Fruit fly (Drosophila melanogaster) whole organism, prepupa: ENCODE results near the gene CG31464.

Experiments used
- CG10669 ChIP-seq: fragments of 200-800 bp; sonication (Bioruptor generic); optimal IDR thresholded peaks from 3 replicates; lab custom pipeline; 2018; ENCODE audit warnings: missing biosample characterization, mild to moderate bottlenecking, missing genetic modification characterization, moderate library complexity
- CG11294 ChIP-seq: fragments of 200-800 bp; sonication (Bioruptor generic); IDR thresholded peaks from 2 replicates; pipeline ENCODE4 v1.3.6; 2022; ENCODE audit warnings: missing biosample characterization, missing genetic modification characterization
- CG11762 ChIP-seq: fragments of 200-800 bp; sonication (Bioruptor generic); optimal IDR thresholded peaks from 3 replicates; lab custom pipeline; 2016; ENCODE audit warnings: missing biosample characterization, missing genetic modification characterization; ENCODE audit not compliant: insufficient read depth
- CG11902 ChIP-seq: fragments of 200-800 bp; sonication (Bioruptor generic); optimal IDR thresholded peaks from 3 replicates; lab custom pipeline; 2016; ENCODE audit warnings: missing biosample characterization, missing genetic modification characterization
- CG15336 ChIP-seq: fragments of 200-800 bp; sonication (Bioruptor generic); IDR thresholded peaks from 2 replicates; pipeline ENCODE4 v1.3.6; 2022; ENCODE audit warnings: missing biosample characterization, missing genetic modification characterization
- CG1621 ChIP-seq: fragments of 200-800 bp; sonication (Bioruptor generic); optimal IDR thresholded peaks from 3 replicates; lab custom pipeline; 2018; ENCODE audit warnings: missing biosample characterization, mild to moderate bottlenecking, missing genetic modification characterization
- CG16779 ChIP-seq: fragments of 200-800 bp; sonication (Bioruptor generic); optimal IDR thresholded peaks from 3 replicates; lab custom pipeline; 2017; ENCODE audit warnings: missing biosample characterization, mild to moderate bottlenecking, missing genetic modification characterization
- CG3032 ChIP-seq: fragments of 200-800 bp; optimal IDR thresholded peaks from 2 replicates; lab custom pipeline; 2019; ENCODE audit warnings: missing biosample characterization, mild to moderate bottlenecking, missing genetic modification characterization, moderate library complexity
- CG31627 ChIP-seq: fragments of 200-800 bp; sonication (Bioruptor generic); optimal IDR thresholded peaks from 3 replicates; lab custom pipeline; 2016; ENCODE audit warnings: missing biosample characterization, missing genetic modification characterization
- CG32006 ChIP-seq: fragments of 200-800 bp; sonication (Bioruptor generic); optimal IDR thresholded peaks from 3 replicates; lab custom pipeline; 2017; ENCODE audit warnings: missing biosample characterization, mild to moderate bottlenecking, missing genetic modification characterization
- CG34406 ChIP-seq: fragments of 200-800 bp; sonication (Bioruptor generic); optimal IDR thresholded peaks from 3 replicates; lab custom pipeline; 2016; ENCODE audit warnings: missing biosample characterization, missing genetic modification characterization
- CG3919 ChIP-seq: fragments of 200-800 bp; sonication (Bioruptor generic); optimal IDR thresholded peaks from 3 replicates; lab custom pipeline; 2016; ENCODE audit warnings: missing biosample characterization, missing genetic modification characterization
- CG4318 ChIP-seq: fragments of 200-800 bp; sonication (Bioruptor generic); optimal IDR thresholded peaks from 3 replicates; lab custom pipeline; 2017; ENCODE audit warnings: missing biosample characterization, mild to moderate bottlenecking, missing genetic modification characterization
- CG6163 ChIP-seq: fragments of 200-800 bp; sonication (Bioruptor generic); IDR thresholded peaks from 3 replicates; pipeline ENCODE4 v1.3.6; 2022; ENCODE audit warnings: missing biosample characterization, missing genetic modification characterization
- CG6276 ChIP-seq: fragments of 200-800 bp; sonication (Bioruptor generic); optimal IDR thresholded peaks from 2 replicates; lab custom pipeline; 2017; ENCODE audit warnings: missing biosample characterization, mild to moderate bottlenecking, missing genetic modification characterization
- CG6792 ChIP-seq: fragments of 200-800 bp; sonication (Bioruptor generic); optimal IDR thresholded peaks from 3 replicates; lab custom pipeline; 2016; ENCODE audit warnings: missing biosample characterization, missing genetic modification characterization
- CG6808 ChIP-seq: fragments of 200-800 bp; sonication (Bioruptor generic); optimal IDR thresholded peaks from 3 replicates; lab custom pipeline; 2017; ENCODE audit warnings: missing biosample characterization, missing genetic modification characterization, mild to moderate bottlenecking, moderate library complexity, missing genetic modification reagents
- CG6854 ChIP-seq: fragments of 200-800 bp; sonication (Bioruptor generic); optimal IDR thresholded peaks from 2 replicates; lab custom pipeline; 2017; ENCODE audit warnings: missing biosample characterization, mild to moderate bottlenecking, missing genetic modification characterization
- CG7368 ChIP-seq: fragments of 200-800 bp; sonication (Bioruptor generic); optimal IDR thresholded peaks from 3 replicates; lab custom pipeline; 2016; ENCODE audit warnings: missing biosample characterization, missing genetic modification characterization
- CG8119 ChIP-seq: fragments of 200-800 bp; sonication (Bioruptor generic); IDR thresholded peaks from 3 replicates; pipeline ENCODE4 v1.3.6; 2022; ENCODE audit warnings: missing biosample characterization, missing genetic modification characterization
- CG8319 ChIP-seq: fragments of 200-800 bp; sonication (Bioruptor generic); optimal IDR thresholded peaks from 3 replicates; lab custom pipeline; 2016; ENCODE audit warnings: missing biosample characterization, missing genetic modification characterization
- CG8632 ChIP-seq: fragments of 200-800 bp; sonication (Bioruptor generic); optimal IDR thresholded peaks from 3 replicates; lab custom pipeline; 2016; ENCODE audit warnings: missing biosample characterization, missing genetic modification characterization
- CG9139 ChIP-seq: fragments of 200-800 bp; sonication (Bioruptor generic); optimal IDR thresholded peaks from 3 replicates; lab custom pipeline; 2017; ENCODE audit warnings: missing biosample characterization, mild to moderate bottlenecking, missing genetic modification characterization
- Eip78C ChIP-seq: fragments of 200-800 bp; sonication (Bioruptor generic); peaks from one replicate; lab custom pipeline; 2016; ENCODE audit warnings: missing biosample characterization, missing genetic modification characterization
- Eip93F ChIP-seq: fragments of 200-800 bp; sonication (Bioruptor generic); optimal IDR thresholded peaks from 2 replicates; lab custom pipeline; 2016; ENCODE audit warnings: missing biosample characterization, mild to moderate bottlenecking, missing genetic modification characterization
- Ets21C ChIP-seq: fragments of 200-800 bp; sonication (Bioruptor generic); optimal IDR thresholded peaks from 3 replicates; lab custom pipeline; 2016; ENCODE audit warnings: missing biosample characterization, missing genetic modification characterization
- Ets96B ChIP-seq: fragments of 200-800 bp; optimal IDR thresholded peaks from 2 replicates; lab custom pipeline; 2019; ENCODE audit warnings: missing biosample characterization, mild to moderate bottlenecking, missing genetic modification characterization, moderate library complexity
- Hr38 ChIP-seq: sonication (Bioruptor generic); optimal IDR thresholded peaks from 2 replicates; lab custom pipeline; 2016; ENCODE audit warnings: missing biosample characterization, missing genetic modification characterization
- Hr39 ChIP-seq: fragments of 200-800 bp; sonication (Bioruptor generic); optimal IDR thresholded peaks from 2 replicates; lab custom pipeline; 2016; ENCODE audit warnings: missing biosample characterization, missing genetic modification characterization
- Hr4 ChIP-seq: fragments of 200-800 bp; sonication (Bioruptor generic); optimal IDR thresholded peaks from 3 replicates; lab custom pipeline; 2016; ENCODE audit warnings: missing biosample characterization, missing genetic modification characterization
- Lpt ChIP-seq: fragments of 200-800 bp; sonication (Bioruptor generic); optimal IDR thresholded peaks from 3 replicates; lab custom pipeline; 2016; ENCODE audit warnings: missing biosample characterization, missing genetic modification characterization
- Met ChIP-seq: fragments of 200-800 bp; sonication (Bioruptor generic); optimal IDR thresholded peaks from 3 replicates; lab custom pipeline; 2016; ENCODE audit warnings: missing biosample characterization, missing genetic modification characterization
- OdsH ChIP-seq: fragments of 200-800 bp; sonication (Bioruptor generic); optimal IDR thresholded peaks from 3 replicates; lab custom pipeline; 2016; ENCODE audit warnings: missing biosample characterization, missing genetic modification characterization
- Smox ChIP-seq: fragments of 200-800 bp; sonication (Bioruptor generic); optimal IDR thresholded peaks from 3 replicates; lab custom pipeline; 2016; ENCODE audit warnings: missing biosample characterization, missing genetic modification characterization
- Sox102F ChIP-seq: fragments of 200-800 bp; sonication (Bioruptor generic); optimal IDR thresholded peaks from 2 replicates; lab custom pipeline; 2016; ENCODE audit warnings: missing biosample characterization, mild to moderate bottlenecking, missing genetic modification characterization
- Sox15 ChIP-seq: fragments of 200-800 bp; sonication (Bioruptor generic); optimal IDR thresholded peaks from 3 replicates; lab custom pipeline; 2016; ENCODE audit warnings: missing biosample characterization, missing genetic modification characterization
- acj6 ChIP-seq: fragments of 200-800 bp; sonication (Bioruptor generic); optimal IDR thresholded peaks from 3 replicates; lab custom pipeline; 2016; ENCODE audit warnings: missing biosample characterization, missing genetic modification characterization
- cyc ChIP-seq: fragments of 200-800 bp; sonication (Bioruptor generic); optimal IDR thresholded peaks from 3 replicates; lab custom pipeline; 2016; ENCODE audit warnings: missing biosample characterization, missing genetic modification characterization
- dac ChIP-seq: fragments of 200-800 bp; sonication (Bioruptor generic); optimal IDR thresholded peaks from 2 replicates; lab custom pipeline; 2017; ENCODE audit warnings: missing biosample characterization, mild to moderate bottlenecking, missing genetic modification characterization
- dsx ChIP-seq: fragments of 200-800 bp; optimal IDR thresholded peaks from 3 replicates; lab custom pipeline; 2019; ENCODE audit warnings: missing biosample characterization, mild to moderate bottlenecking, missing genetic modification characterization, moderate library complexity; ENCODE audit not compliant: poor library complexity, severe bottlenecking
- eg ChIP-seq: fragments of 200-800 bp; sonication (Bioruptor generic); IDR thresholded peaks from 3 replicates; pipeline ENCODE4 v1.3.6; 2022; ENCODE audit warnings: missing biosample characterization, missing genetic modification characterization
- esn ChIP-seq: fragments of 200-800 bp; sonication (Bioruptor generic); optimal IDR thresholded peaks from 2 replicates; lab custom pipeline; 2016; ENCODE audit warnings: missing biosample characterization, mild to moderate bottlenecking, missing genetic modification characterization, moderate library complexity
- fd59A ChIP-seq: fragments of 200-800 bp; sonication (Bioruptor generic); optimal IDR thresholded peaks from 2 replicates; lab custom pipeline; 2017; ENCODE audit warnings: missing biosample characterization, mild to moderate bottlenecking, missing genetic modification characterization, missing genetic modification reagents
- fd85E ChIP-seq: fragments of 200-800 bp; sonication (Bioruptor generic); optimal IDR thresholded peaks from 3 replicates; lab custom pipeline; 2016; ENCODE audit warnings: missing biosample characterization, missing genetic modification characterization
- fkh ChIP-seq: fragments of 200-800 bp; sonication (Bioruptor generic); optimal IDR thresholded peaks from 3 replicates; lab custom pipeline; 2017; ENCODE audit warnings: missing biosample characterization, mild to moderate bottlenecking, missing genetic modification characterization, moderate library complexity
- lz ChIP-seq: fragments of 200-800 bp; sonication (Bioruptor generic); optimal IDR thresholded peaks from 3 replicates; lab custom pipeline; 2016; ENCODE audit warnings: missing biosample characterization, missing genetic modification characterization
- salr ChIP-seq, 2 experiments: fragments of 200-800 bp; sonication (Bioruptor generic); optimal IDR thresholded peaks; 3 replicates each; lab custom pipeline; 2016 to 2018; ENCODE audit warnings: missing biosample characterization in 2 of 2, missing genetic modification characterization in 2 of 2, mild to moderate bottlenecking in 1 of 2
- spab ChIP-seq: fragments of 200-800 bp; sonication (Bioruptor generic); optimal IDR thresholded peaks from 2 replicates; lab custom pipeline; 2017; ENCODE audit warnings: missing biosample characterization, mild to moderate bottlenecking, missing genetic modification characterization, missing genetic modification reagents
- ss ChIP-seq, 2 experiments: fragments of 200-800 bp; sonication (Bioruptor generic); optimal IDR thresholded peaks; 2 replicates in 1 of 2; 3 replicates in 1 of 2; lab custom pipeline; 2017 to 2018; ENCODE audit warnings: mild to moderate bottlenecking in 2 of 2, missing biosample characterization in 2 of 2, missing genetic modification characterization in 2 of 2, moderate library complexity in 1 of 2
- svp ChIP-seq: fragments of 200-800 bp; sonication (Bioruptor generic); peaks from one replicate; lab custom pipeline; 2016; ENCODE audit warnings: missing biosample characterization, missing genetic modification characterization
- topi ChIP-seq: fragments of 200-800 bp; sonication (Bioruptor generic); optimal IDR thresholded peaks from 3 replicates; lab custom pipeline; 2016; ENCODE audit warnings: missing biosample characterization, missing genetic modification characterization

CG31464 gene

dm6 chr3R:8272573-8273165, 18.4 kb upstream of the CG31464 start:
- TF ChIP-seq CG7368 (no peak), CG31627 (GFP tag; lab: Kevin White, UChicago) (peak; percentile 64), CG8319 (GFP tag; lab: Kevin White, UChicago) (no peak), Hr39 (GFP tag; lab: Kevin White, UChicago) (peak; percentile 69), Eip93F (GFP tag; lab: Kevin White, UChicago) (no peak), CG11902 (GFP tag; lab: Kevin White, UChicago) (no peak), fd85E (GFP tag; lab: Kevin White, UChicago) (no peak), fkh (GFP tag; lab: Kevin White, UChicago) (no peak), Lpt (no peak), Hr38 (GFP tag; lab: Kevin White, UChicago) (no peak), esn (GFP tag; lab: Kevin White, UChicago) (peak; percentile 72), CG9139 (GFP tag; lab: Kevin White, UChicago) (no peak), CG6276 (GFP tag; lab: Kevin White, UChicago) (no peak), Sox102F (peak; percentile 75), svp (GFP tag; lab: Kevin White, UChicago) (peak; percentile 100), cyc (GFP tag; lab: Kevin White, UChicago) (peak; percentile 74), Eip78C (no peak), Hr4 (GFP tag; lab: Kevin White, UChicago) (no peak), CG8632 (no peak), dac (GFP tag; lab: Kevin White, UChicago) (no peak), spab (GFP tag; lab: Kevin White, UChicago) (no peak), Sox15 (GFP tag; lab: Kevin White, UChicago) (no peak), CG11294 (no peak), CG16779 (tag; lab: Kevin White, UChicago) (no peak), CG6808 (no peak), CG10669 (GFP tag; lab: Kevin White, UChicago) (no peak), CG6854 (no peak), Ets96B (tag; lab: Kevin White, UChicago) (no peak), salr (GFP tag; optimal IDR thresholded peaks at IDR 0.05; lab: Kevin White, UChicago) (no peak), OdsH (GFP tag; lab: Kevin White, UChicago) (no peak), fd59A (GFP tag; lab: Kevin White, UChicago) (no peak), CG8119 (no peak), lz (GFP tag; lab: Kevin White, UChicago) (peak; percentile 65), CG32006 (no peak), eg (GFP tag; lab: Robert Waterston, UW) (no peak), CG1621 (tag; lab: Kevin White, UChicago) (no peak), CG6163 (GFP tag; lab: Robert Waterston, UW) (no peak), CG3919 (GFP tag; lab: Kevin White, UChicago) (no peak), CG6792 (peak; percentile 31), Smox (peak; percentile 73), CG34406 (peak; percentile 42), acj6 (no peak), CG15336 (no peak), topi (GFP tag; lab: Kevin White, UChicago) (peak; percentile 70), dsx (no peak), Met (GFP tag; lab: Kevin White, UChicago) (peak; percentile 68), Ets21C (GFP tag; lab: Kevin White, UChicago) (peak; percentile 62), CG11762 (no peak), CG4318 (GFP tag; lab: Kevin White, UChicago) (no peak), CG3032 (no peak), ss (GFP tag; optimal IDR thresholded peaks at IDR 0.05; lab: Kevin White, UChicago) (no peak)
